Fruit fly (Drosophila melanogaster): ENCODE data around the gene CG1090.

Gene CG1090

DNA sequence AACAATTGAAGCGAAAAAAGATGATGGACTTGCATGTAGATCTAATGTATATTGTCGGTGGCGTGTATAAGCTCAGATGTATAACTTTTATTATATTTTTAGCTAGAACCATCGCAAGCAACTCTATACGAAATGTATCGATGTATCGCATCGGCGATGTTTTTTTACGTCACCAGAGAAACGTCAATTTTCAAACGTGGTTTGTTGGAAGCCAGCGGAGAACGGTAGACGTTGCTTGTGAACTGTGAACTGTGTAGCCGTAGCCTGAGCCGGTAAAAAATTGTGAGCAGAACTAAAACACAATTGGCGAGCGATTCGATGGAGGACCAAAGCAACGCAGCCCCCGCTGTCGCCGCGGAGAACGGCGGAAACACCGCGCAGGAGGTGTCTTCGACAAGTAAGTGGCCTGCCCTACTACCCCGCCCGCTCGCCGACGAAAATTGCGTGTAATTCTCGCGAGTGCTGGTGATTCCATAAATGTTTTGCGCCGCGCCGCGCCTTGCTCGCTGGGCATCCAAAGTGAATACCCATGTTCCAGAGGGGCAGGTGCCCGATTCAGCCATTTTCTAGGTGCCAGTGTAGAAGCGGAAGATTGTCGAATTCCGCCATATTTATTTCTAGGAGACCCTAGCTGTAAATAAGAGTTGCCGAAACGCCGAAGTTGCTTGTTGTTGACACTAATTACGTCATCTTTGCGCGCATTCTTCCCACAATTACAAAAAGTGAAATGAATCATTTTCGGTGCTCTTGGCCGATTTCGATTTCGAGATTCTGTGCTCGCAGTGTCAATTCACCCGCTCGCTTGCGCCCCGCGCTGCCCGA, 43.4 kb downstream of the CG1090 start, which contains the start of gene lost (continued):
- peak; percentile 65 for TF ChIP-seq lab (GFP tag; optimal IDR thresholded peaks at IDR 0.05)
- no peak for TF ChIP-seq Hmx (GFP tag; optimal IDR thresholded peaks at IDR 0.05)
- peak; percentile 90 for TF ChIP-seq CG2129 (GFP tag; IDR thresholded peaks at IDR 0.05; ENCODE audit: partially characterized antibody)
- peak; percentile 98 for TF ChIP-seq CG14860 (GFP tag; IDR thresholded peaks at IDR 0.05; ENCODE audit: partially characterized antibody)
- 0 out of 2 replicates have a peak, but pooled peaks have one; percentile 35 for TF ChIP-seq stc (GFP tag; IDR thresholded peaks at IDR 0.05)
- TF ChIP-seq CG10267 (tag; optimal IDR thresholded peaks at IDR 0.05) = peak; percentile 48
- TF ChIP-seq wdn (GFP tag; IDR thresholded peaks at IDR 0.05) = peak; percentile 17; the same call in 1 of the 2 replicates
- TF ChIP-seq Fer3 (tag; optimal IDR thresholded peaks at IDR 0.05) = peak; percentile 41
- TF ChIP-seq CG9727 (GFP tag; optimal IDR thresholded peaks at IDR 0.05) = peak; percentile 33
- TF ChIP-seq CG3847 (GFP tag; IDR thresholded peaks at IDR 0.05) = peak; percentile 27; the same call in 1 of the 2 replicates
- peak; percentile 16 for TF ChIP-seq D19B (GFP tag; optimal IDR thresholded peaks at IDR 0.05)
- TF ChIP-seq klu (GFP tag; IDR thresholded peaks at IDR 0.05) = no peak
- TF ChIP-seq knrl (GFP tag; IDR thresholded peaks at IDR 0.05; ENCODE audit: partially characterized antibody) = peak; percentile 99
- no peak for TF ChIP-seq CG30431 (GFP tag; optimal IDR thresholded peaks at IDR 0.05)
- TF ChIP-seq CG15269 (tag; optimal IDR thresholded peaks at IDR 0.05) = peak; percentile 14
- peak; percentile 45 for TF ChIP-seq pho (GFP tag; optimal IDR thresholded peaks at IDR 0.05)
- TF ChIP-seq CG3281 (GFP tag; optimal IDR thresholded peaks at IDR 0.05) = peak; percentile 33
- peak; percentile 84 for TF ChIP-seq sens (GFP tag)
- 0 out of 3 replicates have a peak, but pooled peaks have one; percentile 8 for TF ChIP-seq sr (GFP tag; IDR thresholded peaks at IDR 0.05)
- peak; percentile 100 for TF ChIP-seq Bgb (GFP tag; IDR thresholded peaks at IDR 0.05; ENCODE audit: partially characterized antibody)
- peak; percentile 17 for TF ChIP-seq exex (tag; optimal IDR thresholded peaks at IDR 0.05)
- peak; percentile 41 for TF ChIP-seq bigmax (GFP tag; optimal IDR thresholded peaks at IDR 0.05)
- peak; percentile 97 for TF ChIP-seq unc-4 (GFP tag; IDR thresholded peaks at IDR 0.05; ENCODE audit: partially characterized antibody)
- TF ChIP-seq pros (GFP tag; optimal IDR thresholded peaks at IDR 0.05) = no peak
- peak; percentile 47 for TF ChIP-seq CHES-1-like (GFP tag; optimal IDR thresholded peaks at IDR 0.05)
- TF ChIP-seq CG6765 (GFP tag; optimal IDR thresholded peaks at IDR 0.05) = no peak
- peak; percentile 50 for TF ChIP-seq YL-1 (GFP tag; optimal IDR thresholded peaks at IDR 0.05)
- peak; percentile 47; the same call in 1 of the 3 replicates for TF ChIP-seq ken (GFP tag; IDR thresholded peaks at IDR 0.05)
- no peak for TF ChIP-seq CG43689 (GFP tag; IDR thresholded peaks at IDR 0.05)
- no peak for TF ChIP-seq CG8290 (GFP tag; optimal IDR thresholded peaks at IDR 0.05)
- TF ChIP-seq CG8290 (tag; optimal IDR thresholded peaks at IDR 0.05) = peak; percentile 41 to 71
- TF ChIP-seq slbo (GFP tag; IDR thresholded peaks at IDR 0.05) = peak; percentile 64
- TF ChIP-seq CG18599 (GFP tag; optimal IDR thresholded peaks at IDR 0.05) = peak; percentile 15
- peak; percentile 19 for TF ChIP-seq mirr (GFP tag; optimal IDR thresholded peaks at IDR 0.05)
- TF ChIP-seq CG3995 (GFP tag; optimal IDR thresholded peaks at IDR 0.05) = peak; percentile 79
- TF ChIP-seq Ets97D (GFP tag; optimal IDR thresholded peaks at IDR 0.05) = peak; percentile 94
- peak; percentile 96 for TF ChIP-seq HLH4C (GFP tag; IDR thresholded peaks at IDR 0.05; ENCODE audit: partially characterized antibody)
- no peak for TF ChIP-seq Elba2 (GFP tag; optimal IDR thresholded peaks at IDR 0.05)
- peak; percentile 98; the same call in 2 of the 3 replicates for TF ChIP-seq zen2 (GFP tag; IDR thresholded peaks at IDR 0.05; ENCODE audit: partially characterized antibody)
- peak in 1 of 2 experiments; percentile 14 for TF ChIP-seq eve (GFP tag; optimal IDR thresholded peaks at IDR 0.05)
- TF ChIP-seq CG2712 (tag; optimal IDR thresholded peaks at IDR 0.05) = peak; percentile 62
- no peak for TF ChIP-seq ham (GFP tag; IDR thresholded peaks at IDR 0.05)
- no peak for TF ChIP-seq Meics (GFP tag; optimal IDR thresholded peaks at IDR 0.05)
- peak; percentile 25 for TF ChIP-seq gfzf (GFP tag; optimal IDR thresholded peaks at IDR 0.05)
- TF ChIP-seq al (GFP tag; IDR thresholded peaks at IDR 0.05) = no peak
- TF ChIP-seq CG12659 (GFP tag; optimal IDR thresholded peaks at IDR 0.05) = peak; percentile 80
- TF ChIP-seq hbn (GFP tag; IDR thresholded peaks at IDR 0.05; ENCODE audit: partially characterized antibody) = peak; percentile 96
- TF ChIP-seq MESR4 (GFP tag; optimal IDR thresholded peaks at IDR 0.05) = peak; percentile 79

Measured in whole organism, embryonic.